Fruit fly (Drosophila melanogaster) whole organism, prepupa: ENCODE data around the gene MFS10.
A peak's percentile ranks its signal among the peaks of the same experiment; 100 is the strongest.

ENCODE experiments used
- Blimp-1 ChIP-seq: fragments of 200-800 bp; sonication (Bioruptor generic); optimal IDR thresholded peaks from 3 replicates; lab custom pipeline; 2017; ENCODE audit warnings: missing biosample characterization, missing genetic modification characterization, mild to moderate bottlenecking, moderate library complexity, missing genetic modification reagents
- CG10631 ChIP-seq: fragments of 200-800 bp; sonication (Bioruptor generic); optimal IDR thresholded peaks from 2 replicates; lab custom pipeline; 2016; ENCODE audit warnings: missing biosample characterization, missing genetic modification characterization
- CG10669 ChIP-seq: fragments of 200-800 bp; sonication (Bioruptor generic); optimal IDR thresholded peaks from 3 replicates; lab custom pipeline; 2018; ENCODE audit warnings: missing biosample characterization, mild to moderate bottlenecking, missing genetic modification characterization, moderate library complexity
- CG15336 ChIP-seq: fragments of 200-800 bp; sonication (Bioruptor generic); IDR thresholded peaks from 2 replicates; pipeline ENCODE4 v1.3.6; 2022; ENCODE audit warnings: missing biosample characterization, missing genetic modification characterization
- CG16779 ChIP-seq: fragments of 200-800 bp; sonication (Bioruptor generic); optimal IDR thresholded peaks from 3 replicates; lab custom pipeline; 2017; ENCODE audit warnings: missing biosample characterization, mild to moderate bottlenecking, missing genetic modification characterization
- CG31627 ChIP-seq: fragments of 200-800 bp; sonication (Bioruptor generic); optimal IDR thresholded peaks from 3 replicates; lab custom pipeline; 2016; ENCODE audit warnings: missing biosample characterization, missing genetic modification characterization
- CG32006 ChIP-seq: fragments of 200-800 bp; sonication (Bioruptor generic); optimal IDR thresholded peaks from 3 replicates; lab custom pipeline; 2017; ENCODE audit warnings: missing biosample characterization, mild to moderate bottlenecking, missing genetic modification characterization
- CG34406 ChIP-seq: fragments of 200-800 bp; sonication (Bioruptor generic); optimal IDR thresholded peaks from 3 replicates; lab custom pipeline; 2016; ENCODE audit warnings: missing biosample characterization, missing genetic modification characterization
- CG3919 ChIP-seq: fragments of 200-800 bp; sonication (Bioruptor generic); optimal IDR thresholded peaks from 3 replicates; lab custom pipeline; 2016; ENCODE audit warnings: missing biosample characterization, missing genetic modification characterization
- CG4318 ChIP-seq: fragments of 200-800 bp; sonication (Bioruptor generic); optimal IDR thresholded peaks from 3 replicates; lab custom pipeline; 2017; ENCODE audit warnings: missing biosample characterization, mild to moderate bottlenecking, missing genetic modification characterization
- CG6163 ChIP-seq: fragments of 200-800 bp; sonication (Bioruptor generic); IDR thresholded peaks from 3 replicates; pipeline ENCODE4 v1.3.6; 2022; ENCODE audit warnings: missing biosample characterization, missing genetic modification characterization
- CG6276 ChIP-seq: fragments of 200-800 bp; sonication (Bioruptor generic); optimal IDR thresholded peaks from 2 replicates; lab custom pipeline; 2017; ENCODE audit warnings: missing biosample characterization, mild to moderate bottlenecking, missing genetic modification characterization
- CG6808 ChIP-seq: fragments of 200-800 bp; sonication (Bioruptor generic); optimal IDR thresholded peaks from 3 replicates; lab custom pipeline; 2017; ENCODE audit warnings: missing biosample characterization, missing genetic modification characterization, mild to moderate bottlenecking, moderate library complexity, missing genetic modification reagents
- CG6854 ChIP-seq: fragments of 200-800 bp; sonication (Bioruptor generic); optimal IDR thresholded peaks from 2 replicates; lab custom pipeline; 2017; ENCODE audit warnings: missing biosample characterization, mild to moderate bottlenecking, missing genetic modification characterization
- CG7368 ChIP-seq: fragments of 200-800 bp; sonication (Bioruptor generic); optimal IDR thresholded peaks from 3 replicates; lab custom pipeline; 2016; ENCODE audit warnings: missing biosample characterization, missing genetic modification characterization
- CG8119 ChIP-seq: fragments of 200-800 bp; sonication (Bioruptor generic); IDR thresholded peaks from 3 replicates; pipeline ENCODE4 v1.3.6; 2022; ENCODE audit warnings: missing biosample characterization, missing genetic modification characterization
- CG8632 ChIP-seq: fragments of 200-800 bp; sonication (Bioruptor generic); optimal IDR thresholded peaks from 3 replicates; lab custom pipeline; 2016; ENCODE audit warnings: missing biosample characterization, missing genetic modification characterization
- CG9139 ChIP-seq: fragments of 200-800 bp; sonication (Bioruptor generic); optimal IDR thresholded peaks from 3 replicates; lab custom pipeline; 2017; ENCODE audit warnings: missing biosample characterization, mild to moderate bottlenecking, missing genetic modification characterization
- Ets21C ChIP-seq: fragments of 200-800 bp; sonication (Bioruptor generic); optimal IDR thresholded peaks from 3 replicates; lab custom pipeline; 2016; ENCODE audit warnings: missing biosample characterization, missing genetic modification characterization
- Ets96B ChIP-seq: fragments of 200-800 bp; optimal IDR thresholded peaks from 2 replicates; lab custom pipeline; 2019; ENCODE audit warnings: missing biosample characterization, mild to moderate bottlenecking, missing genetic modification characterization, moderate library complexity
- Gug ChIP-seq: fragments of 200-800 bp; sonication (Bioruptor generic); IDR thresholded peaks from 2 replicates; pipeline ENCODE4 v1.3.6; 2022; ENCODE audit warnings: missing biosample characterization, missing genetic modification characterization
- Hr38 ChIP-seq: sonication (Bioruptor generic); optimal IDR thresholded peaks from 2 replicates; lab custom pipeline; 2016; ENCODE audit warnings: missing biosample characterization, missing genetic modification characterization
- Hr39 ChIP-seq: fragments of 200-800 bp; sonication (Bioruptor generic); optimal IDR thresholded peaks from 2 replicates; lab custom pipeline; 2016; ENCODE audit warnings: missing biosample characterization, missing genetic modification characterization
- Hr4 ChIP-seq: fragments of 200-800 bp; sonication (Bioruptor generic); optimal IDR thresholded peaks from 3 replicates; lab custom pipeline; 2016; ENCODE audit warnings: missing biosample characterization, missing genetic modification characterization
- Lpt ChIP-seq: fragments of 200-800 bp; sonication (Bioruptor generic); optimal IDR thresholded peaks from 3 replicates; lab custom pipeline; 2016; ENCODE audit warnings: missing biosample characterization, missing genetic modification characterization
- OdsH ChIP-seq: fragments of 200-800 bp; sonication (Bioruptor generic); optimal IDR thresholded peaks from 3 replicates; lab custom pipeline; 2016; ENCODE audit warnings: missing biosample characterization, missing genetic modification characterization
- Smox ChIP-seq: fragments of 200-800 bp; sonication (Bioruptor generic); optimal IDR thresholded peaks from 3 replicates; lab custom pipeline; 2016; ENCODE audit warnings: missing biosample characterization, missing genetic modification characterization
- Sox102F ChIP-seq: fragments of 200-800 bp; sonication (Bioruptor generic); optimal IDR thresholded peaks from 2 replicates; lab custom pipeline; 2016; ENCODE audit warnings: missing biosample characterization, mild to moderate bottlenecking, missing genetic modification characterization
- Sox14 ChIP-seq: fragments of 200-800 bp; sonication (Bioruptor generic); optimal IDR thresholded peaks from 3 replicates; lab custom pipeline; 2016; ENCODE audit warnings: missing biosample characterization, missing genetic modification characterization
- Sox15 ChIP-seq: fragments of 200-800 bp; sonication (Bioruptor generic); optimal IDR thresholded peaks from 3 replicates; lab custom pipeline; 2016; ENCODE audit warnings: missing biosample characterization, missing genetic modification characterization
- achi ChIP-seq: fragments of 200-800 bp; sonication (Bioruptor generic); optimal IDR thresholded peaks from 3 replicates; lab custom pipeline; 2016; ENCODE audit warnings: missing biosample characterization, missing genetic modification characterization
- acj6 ChIP-seq: fragments of 200-800 bp; sonication (Bioruptor generic); optimal IDR thresholded peaks from 3 replicates; lab custom pipeline; 2016; ENCODE audit warnings: missing biosample characterization, missing genetic modification characterization
- cyc ChIP-seq: fragments of 200-800 bp; sonication (Bioruptor generic); optimal IDR thresholded peaks from 3 replicates; lab custom pipeline; 2016; ENCODE audit warnings: missing biosample characterization, missing genetic modification characterization
- dac ChIP-seq: fragments of 200-800 bp; sonication (Bioruptor generic); optimal IDR thresholded peaks from 2 replicates; lab custom pipeline; 2017; ENCODE audit warnings: missing biosample characterization, mild to moderate bottlenecking, missing genetic modification characterization
- dsx ChIP-seq: fragments of 200-800 bp; optimal IDR thresholded peaks from 3 replicates; lab custom pipeline; 2019; ENCODE audit warnings: missing biosample characterization, mild to moderate bottlenecking, missing genetic modification characterization, moderate library complexity; ENCODE audit not compliant: poor library complexity, severe bottlenecking
- eg ChIP-seq: fragments of 200-800 bp; sonication (Bioruptor generic); IDR thresholded peaks from 3 replicates; pipeline ENCODE4 v1.3.6; 2022; ENCODE audit warnings: missing biosample characterization, missing genetic modification characterization
- esn ChIP-seq: fragments of 200-800 bp; sonication (Bioruptor generic); optimal IDR thresholded peaks from 2 replicates; lab custom pipeline; 2016; ENCODE audit warnings: missing biosample characterization, mild to moderate bottlenecking, missing genetic modification characterization, moderate library complexity
- fd85E ChIP-seq: fragments of 200-800 bp; sonication (Bioruptor generic); optimal IDR thresholded peaks from 3 replicates; lab custom pipeline; 2016; ENCODE audit warnings: missing biosample characterization, missing genetic modification characterization
- fkh ChIP-seq: fragments of 200-800 bp; sonication (Bioruptor generic); optimal IDR thresholded peaks from 3 replicates; lab custom pipeline; 2017; ENCODE audit warnings: missing biosample characterization, mild to moderate bottlenecking, missing genetic modification characterization, moderate library complexity
- net ChIP-seq: fragments of 200-800 bp; sonication (Bioruptor generic); optimal IDR thresholded peaks from 3 replicates; lab custom pipeline; 2016; ENCODE audit warnings: missing biosample characterization, missing genetic modification characterization
- salr ChIP-seq, 2 experiments: fragments of 200-800 bp; sonication (Bioruptor generic); optimal IDR thresholded peaks; 3 replicates each; lab custom pipeline; 2016 to 2018; ENCODE audit warnings: missing biosample characterization in 2 of 2, missing genetic modification characterization in 2 of 2, mild to moderate bottlenecking in 1 of 2
- spab ChIP-seq: fragments of 200-800 bp; sonication (Bioruptor generic); optimal IDR thresholded peaks from 2 replicates; lab custom pipeline; 2017; ENCODE audit warnings: missing biosample characterization, mild to moderate bottlenecking, missing genetic modification characterization, missing genetic modification reagents
- ss ChIP-seq, 2 experiments: fragments of 200-800 bp; sonication (Bioruptor generic); optimal IDR thresholded peaks; 2 replicates in 1 of 2; 3 replicates in 1 of 2; lab custom pipeline; 2017 to 2018; ENCODE audit warnings: mild to moderate bottlenecking in 2 of 2, missing biosample characterization in 2 of 2, missing genetic modification characterization in 2 of 2, moderate library complexity in 1 of 2
- svp ChIP-seq: fragments of 200-800 bp; sonication (Bioruptor generic); peaks from one replicate; lab custom pipeline; 2016; ENCODE audit warnings: missing biosample characterization, missing genetic modification characterization
- topi ChIP-seq: fragments of 200-800 bp; sonication (Bioruptor generic); optimal IDR thresholded peaks from 3 replicates; lab custom pipeline; 2016; ENCODE audit warnings: missing biosample characterization, missing genetic modification characterization
- vri ChIP-seq: fragments of 200-800 bp; sonication (Bioruptor generic); optimal IDR thresholded peaks from 3 replicates; lab custom pipeline; 2016; ENCODE audit warnings: missing biosample characterization, mild to moderate bottlenecking, missing genetic modification characterization

Gene MFS10

DNA sequence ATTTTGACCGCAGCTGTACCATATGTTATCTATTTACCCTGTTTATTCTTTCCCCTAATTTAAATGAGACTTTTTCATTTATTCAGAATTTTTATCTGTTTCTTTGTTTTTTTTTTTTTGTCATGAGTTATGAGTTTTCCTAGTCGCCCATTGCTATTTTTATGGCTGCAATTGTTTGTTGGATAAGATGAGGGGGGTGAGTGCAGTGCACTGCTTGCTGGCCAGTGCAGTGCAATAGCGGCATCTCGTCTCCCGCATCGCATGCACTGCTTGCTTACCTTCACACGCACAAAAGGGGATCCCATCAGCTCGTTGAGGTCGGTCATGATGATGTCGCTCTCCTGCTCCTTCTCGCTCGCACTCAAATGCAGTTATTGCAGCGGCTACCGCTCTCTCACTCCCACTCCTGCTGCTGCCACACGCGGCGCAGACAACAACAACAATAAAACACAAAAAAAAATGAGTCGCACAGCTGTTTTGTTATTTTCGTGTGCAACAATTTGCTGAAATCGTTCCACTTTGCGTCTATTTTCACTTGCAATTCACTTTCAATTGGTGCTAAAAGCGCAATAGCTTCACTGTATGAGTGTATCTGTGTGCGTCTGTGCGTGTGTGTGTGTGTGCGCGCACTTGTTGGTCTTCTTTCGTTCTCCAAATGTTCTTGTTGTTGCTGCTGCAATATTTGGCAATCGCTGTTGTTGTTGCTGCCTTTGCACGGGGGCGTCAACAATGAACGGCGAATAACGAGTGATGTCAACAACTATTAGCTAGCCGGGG lies 657 bp upstream of the MFS10 start (continued):
- TF ChIP-seq CG10631 (GFP tag; lab: Kevin White, UChicago) (peak; percentile 63), CG8119 (peak; percentile 79; the same call in 2 of the 3 replicates), Hr39 (GFP tag; lab: Kevin White, UChicago) (peak; percentile 65), CG34406 (GFP tag; lab: Kevin White, UChicago) (peak; percentile 56), acj6 (GFP tag; lab: Kevin White, UChicago) (peak; percentile 46), fd85E (GFP tag; lab: Kevin White, UChicago) (no peak), CG16779 (no peak), CG8632 (GFP tag; lab: Kevin White, UChicago) (peak; percentile 55), CG31627 (GFP tag; lab: Kevin White, UChicago) (peak; percentile 61), Blimp-1 (GFP tag; lab: Kevin White, UChicago) (peak; percentile 95), CG32006 (peak; percentile 51), cyc (peak; percentile 55), CG9139 (GFP tag; lab: Kevin White, UChicago) (peak; percentile 9), salr (GFP tag; optimal IDR thresholded peaks at IDR 0.05; lab: Kevin White, UChicago) (peak; percentile 31 to 55), CG6163 (peak; percentile 80), CG7368 (peak; percentile 48), dac (no peak), CG15336 (peak; percentile 74), Smox (GFP tag; lab: Kevin White, UChicago) (peak; percentile 63), CG6808 (peak; percentile 17), CG4318 (peak; percentile 42), net (GFP tag; lab: Kevin White, UChicago) (peak; percentile 45), spab (peak; percentile 24), fkh (GFP tag; lab: Kevin White, UChicago) (no peak), Hr4 (GFP tag; lab: Kevin White, UChicago) (peak; percentile 65), ss (GFP tag; optimal IDR thresholded peaks at IDR 0.05; lab: Kevin White, UChicago) (peak in 1 of 2 experiments; percentile 28), topi (GFP tag; lab: Kevin White, UChicago) (peak; percentile 63), Sox102F (GFP tag; lab: Kevin White, UChicago) (peak; percentile 45), Sox15 (GFP tag; lab: Kevin White, UChicago) (peak; percentile 50), dsx (GFP tag; lab: Kevin White, UChicago) (peak; percentile 2), Lpt (GFP tag; lab: Kevin White, UChicago) (peak; percentile 47), CG6854 (peak; percentile 23), svp (peak; percentile 84)

DNA sequence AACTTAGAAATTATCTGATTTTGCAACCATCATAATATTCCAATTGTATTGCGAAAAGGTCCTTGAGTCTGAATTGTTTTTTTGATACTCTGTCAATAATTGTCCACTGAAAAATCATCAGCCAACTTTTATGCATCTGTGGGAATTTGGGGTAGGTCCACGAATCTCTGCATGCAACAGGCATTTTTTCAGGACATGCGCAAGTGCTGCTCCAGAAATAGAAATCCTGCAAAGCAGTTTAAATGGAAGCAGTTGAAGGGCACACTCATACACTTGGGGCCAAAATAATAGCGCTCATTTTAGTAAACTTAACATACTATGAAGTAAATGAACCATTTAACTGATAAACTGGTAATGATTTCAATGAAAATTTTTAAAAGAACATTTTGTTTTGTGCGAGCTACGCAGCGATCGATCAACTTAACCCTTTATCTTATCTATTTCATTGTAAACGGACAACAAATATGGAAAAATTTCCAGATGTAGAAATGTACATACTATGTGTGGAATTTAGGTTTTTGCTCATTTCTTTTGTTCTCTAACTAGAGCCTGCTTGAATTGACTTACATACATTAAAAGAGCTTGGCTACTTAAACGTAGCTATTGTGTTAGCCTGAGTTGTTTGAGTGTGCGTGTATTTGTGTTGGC lies 1.5 kb downstream of the MFS10 start:
- TF ChIP-seq net (GFP tag; lab: Kevin White, UChicago) (peak; percentile 34), Lpt (GFP tag; lab: Kevin White, UChicago) (no peak), dac (peak; percentile 35), CG31627 (GFP tag; lab: Kevin White, UChicago) (peak; percentile 60), esn (peak; percentile 55), Ets96B (tag; lab: Kevin White, UChicago) (peak; percentile 65), Sox14 (GFP tag; lab: Kevin White, UChicago) (peak; percentile 63), Ets21C (peak; percentile 2), CG4318 (peak; percentile 51), achi (GFP tag; lab: Kevin White, UChicago) (peak; percentile 52), topi (GFP tag; lab: Kevin White, UChicago) (peak; percentile 59), spab (peak; percentile 52), dsx (GFP tag; lab: Kevin White, UChicago) (peak; percentile 44), eg (GFP tag; lab: Robert Waterston, UW) (peak; percentile 21; the same call in 2 of the 3 replicates), CG15336 (peak; percentile 68), fd85E (GFP tag; lab: Kevin White, UChicago) (no peak), CG6808 (peak; percentile 74), CG3919 (peak; percentile 39), Hr38 (GFP tag; lab: Kevin White, UChicago) (no peak), ss (GFP tag; optimal IDR thresholded peaks at IDR 0.05; lab: Kevin White, UChicago) (peak; percentile 11 to 55), CG34406 (GFP tag; lab: Kevin White, UChicago) (peak; percentile 42), vri (GFP tag; lab: Kevin White, UChicago) (peak; percentile 16), OdsH (GFP tag; lab: Kevin White, UChicago) (peak; percentile 55), Gug (GFP tag; lab: Robert Waterston, UW) (no peak), CG6276 (GFP tag; lab: Kevin White, UChicago) (peak; percentile 70), CG6854 (no peak), CG10669 (GFP tag; lab: Kevin White, UChicago) (peak; percentile 64)
